Worm (Caenorhabditis elegans) whole organism, late embryonic: ENCODE data around the gene srt-33.

Experiments
- C08G9.2 ChIP-seq: sonication (generic microtip); optimal IDR thresholded peaks from 2 replicates; lab custom pipeline; 2016; ENCODE audit warnings: mild to moderate bottlenecking, missing genetic modification characterization, moderate library complexity, missing compliant biosample characterization
- K09A11.1 ChIP-seq: sonication (generic microtip); optimal IDR thresholded peaks from 2 replicates; lab custom pipeline; 2017; ENCODE audit warnings: antibody characterized with exemption, mild to moderate bottlenecking, missing genetic modification characterization, missing compliant biosample characterization; ENCODE audit not compliant: insufficient read depth
- T23F11.4 ChIP-seq: fragments of 200-800 bp; sonication (Bioruptor generic); optimal IDR thresholded peaks from 2 replicates; lab custom pipeline; 2018; ENCODE audit warnings: mild to moderate bottlenecking, missing genetic modification characterization, missing compliant biosample characterization
- ama-1 ChIP-seq: fragments of 150-350 bp; optimal IDR thresholded peaks from 2 replicates; lab custom pipeline; 2014
- ceh-18 ChIP-seq: sonication (generic microtip); optimal IDR thresholded peaks from 2 replicates; lab custom pipeline; 2016; ENCODE audit warnings: missing genetic modification characterization, missing compliant biosample characterization
- ceh-2 ChIP-seq: sonication (generic microtip); optimal IDR thresholded peaks from 2 replicates; lab custom pipeline; 2016; ENCODE audit warnings: missing genotype, missing genetic modification characterization, missing compliant biosample characterization
- ceh-22 ChIP-seq: sonication (generic microtip); optimal IDR thresholded peaks from 2 replicates; lab custom pipeline; 2017; ENCODE audit warnings: missing biosample characterization, missing genetic modification characterization
- ceh-24 ChIP-seq: sonication (generic microtip); optimal IDR thresholded peaks from 2 replicates; lab custom pipeline; 2016; ENCODE audit warnings: mild to moderate bottlenecking, missing genetic modification characterization, missing compliant biosample characterization
- ceh-30 ChIP-seq: fragments of 150-350 bp; optimal IDR thresholded peaks from 2 replicates; lab custom pipeline; 2014; ENCODE audit warnings: missing biosample characterization, missing genetic modification characterization
- ceh-34 ChIP-seq: sonication (generic microtip); optimal IDR thresholded peaks from 2 replicates; lab custom pipeline; 2016; ENCODE audit warnings: mild to moderate bottlenecking, missing genetic modification characterization, missing compliant biosample characterization
- ceh-9 ChIP-seq: sonication (generic microtip); optimal IDR thresholded peaks from 2 replicates; lab custom pipeline; 2016; ENCODE audit warnings: mild to moderate bottlenecking, missing genetic modification characterization, inconsistent platforms, missing compliant biosample characterization
- che-1 ChIP-seq: sonication (generic microtip); optimal IDR thresholded peaks from 2 replicates; lab custom pipeline; 2016; ENCODE audit warnings: mild to moderate bottlenecking, missing genetic modification characterization, missing compliant biosample characterization
- dmd-4 ChIP-seq: sonication (generic microtip); optimal IDR thresholded peaks from 2 replicates; lab custom pipeline; 2016; ENCODE audit warnings: borderline replicate concordance, missing genetic modification characterization, missing compliant biosample characterization
- dve-1 ChIP-seq: sonication (generic microtip); optimal IDR thresholded peaks from 2 replicates; lab custom pipeline; 2017; ENCODE audit warnings: antibody characterized with exemption, mild to moderate bottlenecking, missing genetic modification characterization, missing compliant biosample characterization
- elt-4 ChIP-seq: sonication (generic microtip); optimal IDR thresholded peaks from 2 replicates; lab custom pipeline; 2016; ENCODE audit warnings: missing genetic modification characterization, missing compliant biosample characterization
- eyg-1 ChIP-seq: sonication (generic microtip); optimal IDR thresholded peaks from 2 replicates; lab custom pipeline; 2016; ENCODE audit warnings: missing genotype, missing genetic modification characterization, missing compliant biosample characterization
- fax-1 ChIP-seq: sonication (generic microtip); optimal IDR thresholded peaks from 2 replicates; lab custom pipeline; 2016; ENCODE audit warnings: missing genotype, missing genetic modification characterization, missing compliant biosample characterization
- fkh-10 ChIP-seq: fragments of 150-350 bp; optimal IDR thresholded peaks from 2 replicates; lab custom pipeline; 2014; ENCODE audit warnings: missing biosample characterization, missing genetic modification reagents, missing genetic modification characterization
- hlh-13 ChIP-seq: fragments of 200-800 bp; sonication (Bioruptor generic); optimal IDR thresholded peaks from 2 replicates; lab custom pipeline; 2018; ENCODE audit warnings: mild to moderate bottlenecking, missing genetic modification characterization, missing compliant biosample characterization
- hlh-15 ChIP-seq: sonication (generic microtip); optimal IDR thresholded peaks from 2 replicates; lab custom pipeline; 2016; ENCODE audit warnings: missing genetic modification characterization, missing compliant biosample characterization
- lim-6 ChIP-seq: sonication (generic microtip); optimal IDR thresholded peaks from 2 replicates; lab custom pipeline; 2016; ENCODE audit warnings: missing genetic modification characterization, missing compliant biosample characterization
- madf-2 ChIP-seq: sonication (generic microtip); optimal IDR thresholded peaks from 2 replicates; lab custom pipeline; 2017; ENCODE audit warnings: missing genetic modification characterization, missing compliant biosample characterization
- nhr-232 ChIP-seq: sonication (generic microtip); optimal IDR thresholded peaks from 2 replicates; lab custom pipeline; 2016; ENCODE audit warnings: missing genetic modification characterization, missing compliant biosample characterization
- pag-3 ChIP-seq: sonication (generic microtip); optimal IDR thresholded peaks from 2 replicates; lab custom pipeline; 2016; ENCODE audit warnings: missing compliant biosample characterization, missing genetic modification characterization, borderline replicate concordance
- pha-2 ChIP-seq: sonication (generic microtip); optimal IDR thresholded peaks from 2 replicates; lab custom pipeline; 2017; ENCODE audit warnings: mild to moderate bottlenecking, missing genetic modification characterization, missing compliant biosample characterization
- pros-1 ChIP-seq: fragments of 150-350 bp; optimal IDR thresholded peaks from 2 replicates; lab custom pipeline; 2014; ENCODE audit warnings: missing biosample characterization, missing genetic modification reagents, missing genetic modification characterization
- rnt-1 ChIP-seq: sonication (generic microtip); optimal IDR thresholded peaks from 2 replicates; lab custom pipeline; 2016; ENCODE audit warnings: missing genetic modification characterization, missing compliant biosample characterization
- sox-2 ChIP-seq: fragments of 200-800 bp; sonication (Bioruptor generic); IDR thresholded peaks from 2 replicates; pipeline ENCODE4 v1.3.6; 2022; ENCODE audit warnings: missing genetic modification reagents, missing genetic modification characterization, missing compliant biosample characterization
- sox-4 ChIP-seq: sonication (generic microtip); optimal IDR thresholded peaks from 2 replicates; lab custom pipeline; 2017; ENCODE audit warnings: mild to moderate bottlenecking, missing genetic modification characterization, inconsistent platforms, missing compliant biosample characterization
- tbx-2 ChIP-seq: sonication (generic microtip); optimal IDR thresholded peaks from 2 replicates; lab custom pipeline; 2016; ENCODE audit warnings: missing genetic modification characterization, missing compliant biosample characterization
- unc-3 ChIP-seq, 2 experiments: fragments of 200-800 bp in 1 of 2; sonication (Bioruptor generic) in 1 of 2; sonication (generic microtip) in 1 of 2; conservative IDR thresholded peaks in 1 of 2; optimal IDR thresholded peaks in 1 of 2; 2 replicates each; pipeline versions ENCODE4 v1.3.6 to Lab custom; 2016 to 2022; ENCODE audit warnings: missing compliant biosample characterization in 2 of 2, missing genetic modification characterization in 2 of 2, missing genetic modification reagents in 1 of 2
- unc-42 ChIP-seq: sonication (generic microtip); optimal IDR thresholded peaks from 2 replicates; lab custom pipeline; 2016; ENCODE audit warnings: missing genotype, missing genetic modification characterization, missing compliant biosample characterization
- unc-55 ChIP-seq: sonication (generic microtip); optimal IDR thresholded peaks from 2 replicates; lab custom pipeline; 2017; ENCODE audit warnings: missing biosample characterization, missing genetic modification reagents, missing genetic modification characterization
- unc-86 ChIP-seq: sonication (generic microtip); optimal IDR thresholded peaks from 2 replicates; lab custom pipeline; 2016; ENCODE audit warnings: missing genetic modification characterization, missing compliant biosample characterization

srt-33 gene

DNA sequence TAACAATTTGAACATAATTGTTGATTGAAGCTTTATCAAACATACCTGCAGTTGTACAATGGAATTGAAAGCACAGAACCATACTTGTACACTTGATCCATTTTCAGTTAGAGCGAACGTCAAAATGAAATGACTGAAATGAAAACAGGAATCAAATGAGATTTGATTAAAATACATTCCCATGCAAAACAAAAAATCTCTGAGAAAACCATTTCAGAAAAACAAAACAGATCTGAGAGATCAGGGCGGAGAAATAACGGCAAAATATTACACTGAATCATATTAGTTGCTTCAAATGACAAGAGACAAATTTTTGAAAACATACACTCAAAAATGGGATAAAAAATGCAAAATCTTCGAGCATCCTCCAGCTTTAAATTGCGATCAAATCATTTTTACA lies at the start of gene srt-33:
srt-33 (minus strand) TSS at position 101 of the 400 bp plus-strand sequence.
- no peak for TF ChIP-seq unc-42 (tag; lab: Kevin White, UChicago)
- no peak for TF ChIP-seq hlh-15
- TF ChIP-seq sox-2 (GFP tag; lab: Robert Waterston, UW) = no peak
- TF ChIP-seq ceh-9 (tag; lab: Kevin White, UChicago) = no peak
- TF ChIP-seq T23F11.4 (GFP tag; lab: Kevin White, UChicago) = no peak
- TF ChIP-seq ceh-34 (tag; lab: Kevin White, UChicago) = no peak
- no peak for TF ChIP-seq ceh-24 (tag; lab: Kevin White, UChicago)
- no peak for TF ChIP-seq pha-2 (tag; lab: Kevin White, UChicago)
- TF ChIP-seq ceh-18 (tag; lab: Kevin White, UChicago) = no peak
- TF ChIP-seq rnt-1 (tag; lab: Kevin White, UChicago) = no peak
- no peak for TF ChIP-seq che-1 (tag; lab: Kevin White, UChicago)
- TF ChIP-seq ama-1 = no peak
- TF ChIP-seq, all 69 proteins: peak for 0

DNA sequence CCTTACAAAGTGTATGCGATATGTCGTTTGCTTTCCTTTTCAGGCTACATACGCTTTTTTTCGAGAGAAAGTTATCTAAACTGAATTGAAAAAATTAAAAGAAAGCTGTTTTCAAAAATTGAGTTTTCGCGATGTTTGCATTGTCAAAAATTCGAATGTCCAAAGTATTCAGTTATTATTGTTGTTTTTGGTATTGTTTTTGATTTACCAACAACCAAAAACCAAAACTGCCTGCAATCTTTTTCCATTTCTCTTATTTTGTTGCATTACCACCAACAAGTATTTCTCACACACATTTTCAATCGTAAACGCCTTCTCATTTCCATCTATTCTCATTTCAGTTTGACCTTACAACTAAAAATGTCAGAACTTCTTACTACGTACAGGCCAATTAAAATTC lies 49.1 kb upstream of the srt-33 start, which contains the start of gene pepm-1:
pepm-1 (plus strand) TSS at position 301 of the 400 bp plus-strand sequence.
- TF ChIP-seq C08G9.2 (tag; lab: Kevin White, UChicago) (no peak), fkh-10 (GFP tag; lab: Kevin White, UChicago) (no peak), ceh-22 (tag; lab: Kevin White, UChicago) (no peak), nhr-232 (tag; lab: Kevin White, UChicago) (no peak), pha-2 (tag; lab: Kevin White, UChicago) (no peak), dmd-4 (tag; lab: Kevin White, UChicago) (no peak), che-1 (tag; lab: Kevin White, UChicago) (no peak), ceh-9 (tag; lab: Kevin White, UChicago) (no peak), eyg-1 (tag; lab: Kevin White, UChicago) (no peak), ceh-18 (tag; lab: Kevin White, UChicago) (no peak), ceh-34 (tag; lab: Kevin White, UChicago) (no peak), hlh-15 (no peak), unc-86 (tag; lab: Kevin White, UChicago) (no peak), pros-1 (no peak), unc-3 (GFP tag; conservative IDR thresholded peaks at IDR 0.05; lab: Robert Waterston, UW) (no peak), unc-3 (tag; optimal IDR thresholded peaks at IDR 0.05; lab: Kevin White, UChicago) (no peak), lim-6 (no peak), tbx-2 (tag; lab: Kevin White, UChicago) (no peak), ceh-2 (tag; lab: Kevin White, UChicago) (no peak), sox-4 (tag; lab: Kevin White, UChicago) (no peak)

DNA sequence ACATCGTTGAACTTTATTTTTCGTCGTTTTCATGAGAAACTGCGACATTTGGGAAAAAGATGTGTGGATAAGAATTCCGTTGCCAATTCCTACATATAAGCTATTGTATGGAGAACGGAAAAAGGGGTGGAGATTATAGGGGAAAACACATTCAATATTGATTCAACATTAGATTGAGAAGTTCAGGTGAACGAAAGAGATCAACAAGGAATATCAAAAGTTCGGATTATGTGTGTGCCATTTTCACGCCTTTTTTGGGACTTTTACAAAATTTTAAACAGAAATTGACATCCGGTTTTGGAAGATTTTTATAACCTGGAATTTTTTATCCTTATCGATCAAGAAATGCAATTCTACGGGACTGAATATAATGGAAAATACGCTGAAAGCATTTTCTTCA lies 48.1 kb upstream of the srt-33 start, which contains the start of gene F47B8.5:
F47B8.5 (minus strand) TSS at position 101 of the 400 bp plus-strand sequence.
- TF ChIP-seq hlh-13 (GFP tag; lab: Kevin White, UChicago) = no peak
- TF ChIP-seq dve-1 (tag; lab: Kevin White, UChicago) = no peak
- TF ChIP-seq ceh-22 (tag; lab: Kevin White, UChicago) = no peak
- TF ChIP-seq eyg-1 (tag; lab: Kevin White, UChicago) = no peak
- TF ChIP-seq che-1 (tag; lab: Kevin White, UChicago) = no peak
- no peak for TF ChIP-seq sox-2 (GFP tag; lab: Robert Waterston, UW)
- TF ChIP-seq ceh-30 (tag; lab: Kevin White, UChicago) = no peak
- no peak for TF ChIP-seq fax-1 (tag; lab: Kevin White, UChicago)
- TF ChIP-seq unc-55 (GFP tag; lab: Kevin White, UChicago) = no peak
- TF ChIP-seq K09A11.1 (tag; lab: Kevin White, UChicago) = no peak
- TF ChIP-seq, all 69 proteins: peak for 0

DNA sequence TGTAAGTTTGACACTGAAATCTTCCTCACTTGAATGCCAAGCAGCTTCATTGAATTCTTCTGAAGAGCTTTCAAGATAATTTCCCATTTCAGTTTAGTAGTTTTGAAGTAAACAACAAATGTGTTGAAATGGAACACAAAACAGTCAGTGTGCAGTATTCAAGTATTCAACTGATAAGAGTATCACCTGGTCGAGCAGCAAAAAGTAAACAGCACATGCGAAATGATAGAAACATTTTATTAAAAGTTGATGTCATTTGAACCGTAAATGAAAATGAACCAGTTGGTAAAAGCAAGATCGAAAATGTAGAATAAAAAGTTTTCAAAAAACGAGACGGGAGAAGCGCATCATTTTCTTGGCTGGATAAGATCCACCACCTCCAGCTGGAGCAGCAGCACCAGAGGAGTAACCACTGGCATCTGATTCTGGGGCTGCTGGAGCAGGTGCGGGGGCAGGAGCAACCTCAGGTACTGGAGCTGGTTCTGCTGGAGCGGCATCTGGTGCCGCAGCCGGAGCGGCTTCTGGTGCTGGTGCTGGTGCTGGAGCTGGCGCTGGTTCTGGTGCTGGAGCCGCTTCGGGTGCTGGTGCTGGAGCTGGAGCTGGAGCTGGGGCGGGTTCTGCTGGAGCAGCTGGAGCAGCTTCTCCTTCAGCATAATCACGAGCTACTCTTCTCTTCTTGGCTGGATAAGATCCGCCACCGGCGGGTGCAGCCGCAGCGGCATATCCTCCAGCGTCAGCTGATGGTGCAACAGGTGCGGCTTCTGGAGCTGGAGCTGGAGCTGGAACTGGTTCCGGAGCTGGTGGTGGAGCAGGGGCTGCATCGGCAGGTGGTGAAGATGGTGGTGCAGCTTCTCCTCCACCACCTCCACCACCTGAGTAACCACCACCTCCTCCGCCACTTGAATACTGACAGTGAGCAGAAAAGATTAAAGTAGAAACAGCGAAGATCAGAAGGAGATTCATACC lies 45.1 kb upstream of the srt-33 start, which contains the start of the genes F47B8.4 and F47B8.18:
F47B8.4 (minus strand) TSS at position 172 of the 966 bp plus-strand sequence.
F47B8.18 (minus strand) TSS at position 963 of the 966 bp plus-strand sequence.
- TF ChIP-seq elt-4 = peak; percentile 42
- TF ChIP-seq pag-3 (tag; lab: Kevin White, UChicago) = peak; percentile 4
- TF ChIP-seq madf-2 = no peak
